Worm (Caenorhabditis elegans) whole organism, L1 larva: ENCODE results near the gene bud-13.
A peak's percentile ranks its signal among the peaks of the same experiment; 100 is the strongest.
"Not testable (repeated sequence)": the region's sequence is repeated elsewhere in the genome, so short reads cannot be mapped to it uniquely, and the experiment has no call there.

Experiments
- C04F5.9 ChIP-seq: sonication (generic microtip); optimal IDR thresholded peaks from 2 replicates; lab custom pipeline; 2016; ENCODE audit warnings: missing genetic modification characterization, missing compliant biosample characterization
- C16A3.4 ChIP-seq: fragments of 150-350 bp; optimal IDR thresholded peaks from 2 replicates; lab custom pipeline; 2014; ENCODE audit warnings: missing biosample characterization, missing genetic modification characterization
- ama-1 ChIP-seq: fragments of 150-350 bp; optimal IDR thresholded peaks from 2 replicates; lab custom pipeline; 2014
- ceh-82 ChIP-seq, 3 experiments: fragments of 150-350 bp in 1 of 3; sonication (generic microtip) in 2 of 3; optimal IDR thresholded peaks; 2 replicates each; lab custom pipeline; 2014 to 2017; ENCODE audit warnings: missing biosample characterization in 3 of 3, missing genetic modification characterization in 3 of 3
- ceh-88 ChIP-seq: fragments of 200-800 bp; sonication (Bioruptor generic); IDR thresholded peaks from 2 replicates; pipeline ENCODE4 v1.3.6; 2022; ENCODE audit warnings: missing genetic modification characterization, missing compliant biosample characterization
- dpl-1 ChIP-seq, 3 experiments: fragments of 150-350 bp in 2 of 3; sonication (generic microtip) in 1 of 3; optimal IDR thresholded peaks; 2 replicates each; lab custom pipeline; 2014 to 2017; ENCODE audit warnings: missing biosample characterization in 3 of 3, missing genetic modification characterization in 3 of 3, missing genetic modification reagents in 3 of 3
- dsc-1 ChIP-seq: sonication (generic microtip); optimal IDR thresholded peaks from 2 replicates; lab custom pipeline; 2016; ENCODE audit warnings: mild to moderate bottlenecking, missing genetic modification characterization, missing compliant biosample characterization
- egl-13 ChIP-seq: sonication (generic microtip); optimal IDR thresholded peaks from 2 replicates; lab custom pipeline; 2016; ENCODE audit warnings: missing genotype, missing genetic modification reagents, missing genetic modification characterization, missing compliant biosample characterization
- egl-27 ChIP-seq, 2 experiments: fragments of 150-350 bp in 1 of 2; sonication (generic microtip); optimal IDR thresholded peaks; 3 replicates each; lab custom pipeline; 2017 to 2018; ENCODE audit warnings: missing biosample characterization in 2 of 2, missing genetic modification characterization in 2 of 2, missing genetic modification reagents in 2 of 2
- elt-2 ChIP-seq: sonication (generic microtip); optimal IDR thresholded peaks from 2 replicates; lab custom pipeline; 2016; ENCODE audit warnings: missing genetic modification characterization, mild to moderate bottlenecking, inconsistent platforms, missing compliant biosample characterization, missing genetic modification reagents
- fkh-10 ChIP-seq: sonication (generic microtip); optimal IDR thresholded peaks from 2 replicates; lab custom pipeline; 2017; ENCODE audit warnings: missing biosample characterization, missing genetic modification reagents, missing genetic modification characterization
- fkh-8 ChIP-seq: sonication (generic microtip); optimal IDR thresholded peaks from 2 replicates; lab custom pipeline; 2016; ENCODE audit warnings: mild to moderate bottlenecking, missing genetic modification characterization, missing compliant biosample characterization
- grh-1 ChIP-seq: fragments of 200-800 bp; sonication (Bioruptor generic); IDR thresholded peaks from 2 replicates; pipeline ENCODE4 v1.3.6; 2022; ENCODE audit warnings: missing genetic modification reagents, missing genetic modification characterization, missing compliant biosample characterization
- hlh-4 ChIP-seq: sonication (generic microtip); optimal IDR thresholded peaks from 2 replicates; lab custom pipeline; 2016; ENCODE audit warnings: mild to moderate bottlenecking, missing genetic modification characterization, missing compliant biosample characterization
- hpl-2 ChIP-seq: fragments of 150-350 bp; optimal IDR thresholded peaks from 2 replicates; lab custom pipeline; 2014; ENCODE audit warnings: missing biosample characterization, missing genetic modification reagents, missing genetic modification characterization
- lin-14 ChIP-seq: fragments of 200-800 bp; sonication (Bioruptor generic); optimal IDR thresholded peaks from 2 replicates; lab custom pipeline; 2018; ENCODE audit warnings: mild to moderate bottlenecking, missing genetic modification characterization, moderate library complexity, missing compliant biosample characterization
- lsy-2 ChIP-seq, 2 experiments: fragments of 150-350 bp; optimal IDR thresholded peaks; 2 replicates each; lab custom pipeline; 2014; ENCODE audit warnings: missing biosample characterization in 2 of 2, missing genetic modification characterization in 2 of 2
- mep-1 ChIP-seq: fragments of 150-350 bp; optimal IDR thresholded peaks from 2 replicates; lab custom pipeline; 2014; ENCODE audit warnings: missing biosample characterization, missing genetic modification characterization
- nhr-11 ChIP-seq: fragments of 150-350 bp; optimal IDR thresholded peaks from 2 replicates; lab custom pipeline; 2014; ENCODE audit warnings: missing biosample characterization, missing genetic modification characterization
- nhr-20 ChIP-seq: sonication (generic microtip); optimal IDR thresholded peaks from 2 replicates; lab custom pipeline; 2016; ENCODE audit warnings: mild to moderate bottlenecking, missing genetic modification characterization, missing compliant biosample characterization
- nhr-237 ChIP-seq: fragments of 150-350 bp; optimal IDR thresholded peaks from 2 replicates; lab custom pipeline; 2014; ENCODE audit warnings: missing biosample characterization, missing genetic modification characterization
- nhr-47 ChIP-seq: sonication (generic microtip); optimal IDR thresholded peaks from 2 replicates; lab custom pipeline; 2016; ENCODE audit warnings: mild to moderate bottlenecking, missing genetic modification characterization, moderate library complexity, missing compliant biosample characterization
- nhr-76 ChIP-seq: sonication (generic microtip); optimal IDR thresholded peaks from 2 replicates; lab custom pipeline; 2017; ENCODE audit warnings: missing biosample characterization, missing genetic modification characterization
- nhr-84 ChIP-seq: sonication (generic microtip); optimal IDR thresholded peaks from 2 replicates; lab custom pipeline; 2017; ENCODE audit warnings: missing biosample characterization, missing genetic modification characterization
- nhr-85 ChIP-seq: sonication (generic microtip); peaks from one replicate; lab custom pipeline; 2016; ENCODE audit warnings: missing genetic modification characterization, inconsistent platforms, missing compliant biosample characterization
- nhr-90 ChIP-seq: sonication (generic microtip); optimal IDR thresholded peaks from 2 replicates; lab custom pipeline; 2016; ENCODE audit warnings: mild to moderate bottlenecking, missing genetic modification characterization, missing compliant biosample characterization; ENCODE audit not compliant: poor library complexity
- pax-3 ChIP-seq: fragments of 200-800 bp; sonication (Bioruptor generic); optimal IDR thresholded peaks from 2 replicates; lab custom pipeline; 2018; ENCODE audit warnings: mild to moderate bottlenecking, missing genetic modification characterization, moderate library complexity, missing compliant biosample characterization
- pqm-1 ChIP-seq: sonication (generic microtip); optimal IDR thresholded peaks from 3 replicates; lab custom pipeline; 2017; ENCODE audit warnings: missing biosample characterization, missing genetic modification characterization
- skn-1 ChIP-seq: fragments of 150-350 bp; optimal IDR thresholded peaks from 2 replicates; lab custom pipeline; 2014; ENCODE audit warnings: missing biosample characterization, missing genetic modification characterization
- sox-4 ChIP-seq: sonication (generic microtip); optimal IDR thresholded peaks from 2 replicates; lab custom pipeline; 2016; ENCODE audit warnings: missing genetic modification characterization, missing compliant biosample characterization
- tbx-2 ChIP-seq: sonication (generic microtip); optimal IDR thresholded peaks from 2 replicates; lab custom pipeline; 2016; ENCODE audit warnings: missing genetic modification characterization, missing compliant biosample characterization
- unc-130 ChIP-seq: fragments of 150-350 bp; optimal IDR thresholded peaks from 2 replicates; lab custom pipeline; 2017; ENCODE audit warnings: missing biosample characterization, missing genetic modification characterization, inconsistent platforms
- unc-62 ChIP-seq: fragments of 150-350 bp; optimal IDR thresholded peaks from 2 replicates; lab custom pipeline; 2014; ENCODE audit warnings: missing biosample characterization, missing genetic modification reagents, missing genetic modification characterization
- unc-86 ChIP-seq: sonication (generic microtip); optimal IDR thresholded peaks from 2 replicates; lab custom pipeline; 2016; ENCODE audit warnings: missing genetic modification characterization, missing compliant biosample characterization
- unc-98 ChIP-seq: fragments of 200-800 bp; sonication (Bioruptor generic); IDR thresholded peaks from 2 replicates; pipeline ENCODE4 v1.3.6; 2022; ENCODE audit warnings: missing genetic modification characterization, missing compliant biosample characterization
- zag-1 ChIP-seq: fragments of 150-350 bp; optimal IDR thresholded peaks from 2 replicates; lab custom pipeline; 2014; ENCODE audit warnings: missing biosample characterization, missing genetic modification characterization

The bud-13 gene

ce11 chrIII:8997821-8998220 lies 30.3 kb upstream of the bud-13 start:
- TF ChIP-seq unc-98 (GFP tag; lab: Robert Waterston, UW) (no peak), nhr-84 (tag; lab: Kevin White, UChicago) (no peak), unc-62 (GFP tag; lab: Kevin White, UChicago) (no peak), elt-2 (tag; lab: Kevin White, UChicago) (peak; percentile 54), egl-27 (tag; optimal IDR thresholded peaks at IDR 0.05; lab: Kevin White, UChicago) (no peak), pqm-1 (tag; lab: Kevin White, UChicago) (no peak), hpl-2 (GFP tag; lab: Kevin White, UChicago) (no peak), nhr-20 (no peak), hlh-4 (tag; lab: Kevin White, UChicago) (no peak)

- no peak for TF ChIP-seq nhr-237 (tag; lab: Kevin White, UChicago)
- TF ChIP-seq C16A3.4 (tag; lab: Kevin White, UChicago) = no peak
- no peak for TF ChIP-seq grh-1 (GFP tag; lab: Robert Waterston, UW)
- no peak for TF ChIP-seq ama-1 (lab: Kevin White, UChicago)
These were observed 29.2 kb upstream of the bud-13 start, which contains the start of gene skat-1 for ce11 chrIII:8996686-8997085. Gene skat-1 (minus strand): TSS chrIII:8996786.

ce11 chrIII:8989752-8990151 lies 22.2 kb upstream of the bud-13 start, which contains the start of gene R08D7.7:
Gene R08D7.7 (plus strand): TSS chrIII:8990052.
- not testable (repeated sequence) for TF ChIP-seq egl-13, unc-86, nhr-76 (tag; lab: Kevin White, UChicago)

ce11 chrIII:8988544-8988943 lies 21.0 kb upstream of the bud-13 start:
- no peak for TF ChIP-seq dpl-1 (GFP tag; optimal IDR thresholded peaks at IDR 0.05; lab: Kevin White, UChicago)
- TF ChIP-seq lin-14 = peak; percentile 64
- peak in 1 of 3 experiments; percentile 14 for TF ChIP-seq ceh-82 (tag; optimal IDR thresholded peaks at IDR 0.05; lab: Kevin White, UChicago)
- no peak for TF ChIP-seq zag-1 (tag; lab: Kevin White, UChicago)
- TF ChIP-seq skn-1 (tag; lab: Kevin White, UChicago) = peak; percentile 2
- no peak for TF ChIP-seq nhr-90 (tag; lab: Kevin White, UChicago)
- TF ChIP-seq C04F5.9 (tag; lab: Kevin White, UChicago) = no peak
- TF ChIP-seq nhr-11 = no peak
- TF ChIP-seq fkh-8 (tag; lab: Kevin White, UChicago) = peak; percentile 39
- TF ChIP-seq lsy-2 (tag; optimal IDR thresholded peaks at IDR 0.05; lab: Kevin White, UChicago) = peak in 1 of 2 experiments; percentile 9
- no peak for TF ChIP-seq mep-1 (tag; lab: Kevin White, UChicago)
- TF ChIP-seq nhr-85 (tag; lab: Kevin White, UChicago) = no peak
- TF ChIP-seq tbx-2 (tag; lab: Kevin White, UChicago) = no peak
- TF ChIP-seq, all 84 proteins: peak for 5

DNA sequence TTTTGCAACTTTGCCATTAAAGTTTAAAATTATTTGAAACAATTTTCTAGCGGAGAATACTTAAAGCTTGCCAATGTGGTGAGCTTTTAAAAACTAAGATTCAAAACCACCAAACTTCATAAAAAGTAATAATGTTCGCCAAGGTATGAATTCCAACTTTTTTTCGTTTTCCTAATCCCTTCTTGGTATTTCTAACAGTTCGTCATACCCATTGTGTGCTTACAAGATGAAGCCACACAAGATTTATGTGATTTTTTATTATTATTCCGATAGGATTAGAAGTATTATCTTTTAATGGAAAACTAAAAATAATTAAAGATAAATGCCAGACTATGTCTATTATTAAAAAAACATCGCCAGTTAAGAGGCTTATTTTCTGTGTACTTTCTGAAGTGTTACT lies 20.5 kb upstream of the bud-13 start:
- TF ChIP-seq sox-4 (tag; lab: Kevin White, UChicago) (peak; percentile 52), fkh-10 (GFP tag; lab: Kevin White, UChicago) (no peak), egl-27 (tag; optimal IDR thresholded peaks at IDR 0.05; lab: Kevin White, UChicago) (no peak), unc-130 (tag; lab: Kevin White, UChicago) (no peak), ceh-88 (GFP tag; lab: Robert Waterston, UW) (no peak), pax-3 (tag; lab: Kevin White, UChicago) (peak; percentile 70), dsc-1 (tag; lab: Kevin White, UChicago) (peak; percentile 95), nhr-47 (tag; lab: Kevin White, UChicago) (peak; percentile 34)
